Fruit fly (Drosophila melanogaster) whole organism, adult: Measurements from ENCODE around the gene Apoltp.

Source experiments
- CG11617 ChIP-seq: fragments of 200-800 bp; sonication (Bioruptor generic); optimal IDR thresholded peaks from 2 replicates; lab custom pipeline; 2017; ENCODE audit warnings: mild to moderate bottlenecking, missing biosample characterization, missing genetic modification reagents, missing genetic modification characterization
- CG5204 ChIP-seq: fragments of 200-800 bp; sonication (Bioruptor generic); optimal IDR thresholded peaks from 2 replicates; lab custom pipeline; 2016; ENCODE audit warnings: missing biosample characterization, missing genetic modification characterization
- Mnt ChIP-seq: fragments of 200-800 bp; sonication (Bioruptor generic); optimal IDR thresholded peaks from 2 replicates; lab custom pipeline; 2016; ENCODE audit warnings: missing biosample characterization, mild to moderate bottlenecking, missing genetic modification characterization
- kay ChIP-seq: fragments of 200-800 bp; sonication (Bioruptor generic); peaks from one replicate; lab custom pipeline; 2016; ENCODE audit warnings: missing biosample characterization, missing genetic modification characterization, borderline replicate concordance
- pad ChIP-seq: fragments of 200-800 bp; sonication (Bioruptor generic); optimal IDR thresholded peaks from 3 replicates; lab custom pipeline; 2017; ENCODE audit warnings: missing biosample characterization, missing genetic modification characterization, mild to moderate bottlenecking, moderate library complexity, missing genetic modification reagents
- toe ChIP-seq: fragments of 200-800 bp; sonication (Bioruptor generic); optimal IDR thresholded peaks from 2 replicates; lab custom pipeline; 2016; ENCODE audit warnings: missing biosample characterization, missing genetic modification characterization

DNA sequence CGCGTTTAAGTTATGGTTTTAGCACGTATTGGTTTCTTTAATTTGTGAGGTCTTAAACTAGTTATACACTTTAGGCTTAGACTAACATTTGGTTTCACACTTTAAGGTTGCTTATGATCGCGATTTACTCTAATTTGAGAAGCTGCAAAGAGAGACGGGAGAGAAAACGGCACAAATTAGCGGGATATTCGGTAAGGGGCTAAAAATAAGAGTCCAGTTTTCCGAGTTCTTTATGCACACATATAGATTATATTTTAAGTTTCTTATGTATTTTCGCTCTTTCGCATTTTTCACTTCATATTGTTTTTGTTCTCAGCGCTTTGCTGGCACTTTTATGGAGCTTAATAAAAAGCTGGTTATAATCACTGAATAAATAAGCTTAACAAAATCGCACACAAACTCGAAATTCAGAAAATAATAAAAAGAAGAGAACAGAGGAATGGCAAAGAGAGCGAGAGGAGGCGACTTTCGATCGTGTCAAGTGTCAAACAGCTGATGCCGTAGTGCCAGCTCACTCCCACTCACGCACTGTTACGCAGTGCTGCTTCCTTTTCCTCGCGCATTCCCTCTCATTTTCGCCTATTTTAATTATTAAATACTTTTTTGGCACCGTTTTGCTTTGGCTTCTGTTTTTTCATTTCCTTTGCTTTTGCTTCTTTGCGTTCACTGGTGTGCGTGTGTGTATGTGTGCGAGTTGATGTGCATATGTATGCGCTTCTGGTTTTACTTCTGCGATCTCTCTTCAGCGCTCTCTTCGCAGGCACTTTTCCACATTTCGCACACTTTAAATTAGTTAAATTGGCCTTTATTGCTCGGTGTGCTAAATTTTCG, 64.3 kb downstream of the Apoltp start:
- TF ChIP-seq Mnt (GFP tag; lab: Kevin White, UChicago) = no peak
- TF ChIP-seq CG5204 (GFP tag; lab: Kevin White, UChicago) = no peak
- no peak for TF ChIP-seq CG11617 (GFP tag; lab: Kevin White, UChicago)
- no peak for TF ChIP-seq toe (GFP tag; lab: Kevin White, UChicago)
- peak; percentile 77 for TF ChIP-seq pad (GFP tag; lab: Kevin White, UChicago)
- no peak for TF ChIP-seq kay (GFP tag; lab: Kevin White, UChicago)
